Fruit fly (Drosophila melanogaster) whole organism, adult: Measurements from ENCODE around the gene Hr96.

Source experiments
- CG11617 ChIP-seq: fragments of 200-800 bp; sonication (Bioruptor generic); optimal IDR thresholded peaks from 2 replicates; lab custom pipeline; 2017; ENCODE audit warnings: mild to moderate bottlenecking, missing biosample characterization, missing genetic modification reagents, missing genetic modification characterization
- CG12768 ChIP-seq: fragments of 200-800 bp; sonication (Bioruptor generic); optimal IDR thresholded peaks from 2 replicates; lab custom pipeline; 2017; ENCODE audit warnings: missing biosample characterization, missing genetic modification characterization, mild to moderate bottlenecking, moderate library complexity, missing genetic modification reagents
- CG14711 ChIP-seq: fragments of 200-800 bp; sonication (Bioruptor generic); optimal IDR thresholded peaks from 2 replicates; lab custom pipeline; 2018; ENCODE audit warnings: missing biosample characterization, mild to moderate bottlenecking, missing genetic modification characterization, moderate library complexity
- CG1620 ChIP-seq: fragments of 200-800 bp; sonication (Bioruptor generic); optimal IDR thresholded peaks from 2 replicates; lab custom pipeline; 2016; ENCODE audit warnings: missing biosample characterization, missing genetic modification characterization
- CG33017 ChIP-seq: fragments of 200-800 bp; sonication (Bioruptor generic); optimal IDR thresholded peaks from 2 replicates; lab custom pipeline; 2018; ENCODE audit warnings: missing biosample characterization, mild to moderate bottlenecking, missing genetic modification characterization, moderate library complexity
- CG5204 ChIP-seq: fragments of 200-800 bp; sonication (Bioruptor generic); optimal IDR thresholded peaks from 2 replicates; lab custom pipeline; 2016; ENCODE audit warnings: missing biosample characterization, missing genetic modification characterization
- CG7045 ChIP-seq: fragments of 200-800 bp; sonication (Bioruptor generic); optimal IDR thresholded peaks from 2 replicates; lab custom pipeline; 2017; ENCODE audit warnings: missing biosample characterization, mild to moderate bottlenecking, missing genetic modification characterization
- CG7101 ChIP-seq: fragments of 200-800 bp; sonication (Bioruptor generic); optimal IDR thresholded peaks from 2 replicates; lab custom pipeline; 2018; ENCODE audit warnings: missing biosample characterization, mild to moderate bottlenecking, missing genetic modification characterization, moderate library complexity
- Clk ChIP-seq: fragments of 200-800 bp; sonication (Bioruptor generic); optimal IDR thresholded peaks from 2 replicates; lab custom pipeline; 2017; ENCODE audit warnings: missing biosample characterization, missing genetic modification characterization
- Crg-1 ChIP-seq: fragments of 200-800 bp; sonication (Bioruptor generic); optimal IDR thresholded peaks from 2 replicates; lab custom pipeline; 2016; ENCODE audit warnings: missing biosample characterization, missing genetic modification characterization
- Hr96 ChIP-seq: fragments of 200-800 bp; sonication (Bioruptor generic); optimal IDR thresholded peaks from 2 replicates; lab custom pipeline; 2016; ENCODE audit warnings: missing biosample characterization, missing genetic modification characterization
- Mnt ChIP-seq: fragments of 200-800 bp; sonication (Bioruptor generic); optimal IDR thresholded peaks from 2 replicates; lab custom pipeline; 2016; ENCODE audit warnings: missing biosample characterization, mild to moderate bottlenecking, missing genetic modification characterization
- bab1 ChIP-seq: fragments of 200-800 bp; sonication (Bioruptor generic); optimal IDR thresholded peaks from 3 replicates; lab custom pipeline; 2019; ENCODE audit warnings: missing biosample characterization, mild to moderate bottlenecking, missing genetic modification characterization, moderate library complexity
- cic ChIP-seq: fragments of 200-800 bp; sonication (Bioruptor generic); optimal IDR thresholded peaks from 2 replicates; lab custom pipeline; 2017; ENCODE audit warnings: missing biosample characterization, mild to moderate bottlenecking, missing genetic modification characterization, moderate library complexity
- cnc ChIP-seq, 2 experiments: fragments of >200 bp; optimal IDR thresholded peaks; 2 replicates each; lab custom pipeline; 2017
- kay ChIP-seq: fragments of 200-800 bp; sonication (Bioruptor generic); peaks from one replicate; lab custom pipeline; 2016; ENCODE audit warnings: missing biosample characterization, missing genetic modification characterization, borderline replicate concordance
- ovo ChIP-seq: fragments of 200-800 bp; sonication (Bioruptor generic); optimal IDR thresholded peaks from 2 replicates; lab custom pipeline; 2016; ENCODE audit warnings: missing biosample characterization, missing genetic modification characterization
- pad ChIP-seq: fragments of 200-800 bp; sonication (Bioruptor generic); optimal IDR thresholded peaks from 3 replicates; lab custom pipeline; 2017; ENCODE audit warnings: missing biosample characterization, missing genetic modification characterization, mild to moderate bottlenecking, moderate library complexity, missing genetic modification reagents
- tj ChIP-seq: fragments of 200-800 bp; sonication (Bioruptor generic); optimal IDR thresholded peaks from 3 replicates; lab custom pipeline; 2017; ENCODE audit warnings: missing biosample characterization, mild to moderate bottlenecking, missing genetic modification characterization, moderate library complexity
- toe ChIP-seq: fragments of 200-800 bp; sonication (Bioruptor generic); optimal IDR thresholded peaks from 2 replicates; lab custom pipeline; 2016; ENCODE audit warnings: missing biosample characterization, missing genetic modification characterization

Gene Hr96

dm6 chr3R:25064907-25065841, 40.1 kb downstream of the Hr96 start, which contains the start of the genes veli and PQBP1:
veli (minus strand) TSS chr3R:25065591.
PQBP1 (plus strand) TSS chr3R:25065791.
- TF ChIP-seq CG14711 (tag; lab: Kevin White, UChicago) (peak; percentile 18), Hr96 (GFP tag; lab: Kevin White, UChicago) (no peak)

- TF ChIP-seq CG12768 (GFP tag; lab: Kevin White, UChicago) (no peak), Crg-1 (GFP tag; lab: Kevin White, UChicago) (no peak), Mnt (GFP tag; lab: Kevin White, UChicago) (no peak), CG11617 (GFP tag; lab: Kevin White, UChicago) (no peak), CG7101 (no peak), toe (GFP tag; lab: Kevin White, UChicago) (no peak), Clk (GFP tag; lab: Kevin White, UChicago) (no peak), Hr96 (GFP tag; lab: Kevin White, UChicago) (no peak), ovo (GFP tag; lab: Kevin White, UChicago) (no peak)
These were observed 41.8 kb downstream of the Hr96 start for dm6 chr3R:25066856-25067255.

- TF ChIP-seq pad (GFP tag; lab: Kevin White, UChicago) (peak; percentile 46), kay (GFP tag; lab: Kevin White, UChicago) (no peak), CG7045 (GFP tag; lab: Kevin White, UChicago) (peak; percentile 54), bab1 (GFP tag; lab: Kevin White, UChicago) (peak; percentile 84), CG12768 (GFP tag; lab: Kevin White, UChicago) (peak; percentile 33), CG11617 (GFP tag; lab: Kevin White, UChicago) (peak; percentile 77), Clk (GFP tag; lab: Kevin White, UChicago) (peak; percentile 51), tj (GFP tag; lab: Kevin White, UChicago) (peak; percentile 56), CG33017 (tag; lab: Kevin White, UChicago) (peak; percentile 48), cnc (optimal IDR thresholded peaks at IDR 0.05; lab: Kevin White, UChicago) (no peak), toe (GFP tag; lab: Kevin White, UChicago) (peak; percentile 88), Hr96 (GFP tag; lab: Kevin White, UChicago) (no peak), CG14711 (tag; lab: Kevin White, UChicago) (peak; percentile 69), Mnt (GFP tag; lab: Kevin White, UChicago) (peak; percentile 82), cic (GFP tag; lab: Kevin White, UChicago) (no peak), Crg-1 (GFP tag; lab: Kevin White, UChicago) (peak; percentile 45), CG5204 (GFP tag; lab: Kevin White, UChicago) (no peak), CG1620 (GFP tag; lab: Kevin White, UChicago) (peak; percentile 88), ovo (GFP tag; lab: Kevin White, UChicago) (peak; percentile 45), CG7101 (peak; percentile 76)
These were observed 44.5 kb downstream of the Hr96 start, which contains the start of the genes Stt3B and CG11839 for dm6 chr3R:25069569-25069968. Stt3B (minus strand) TSS chr3R:25069637. CG11839 (plus strand) TSS chr3R:25069927.

dm6 chr3R:25070871-25071270, 45.8 kb downstream of the Hr96 start, which contains the start of gene CG11836:
CG11836 (plus strand) TSS chr3R:25071126.
- TF ChIP-seq pad (GFP tag; lab: Kevin White, UChicago) = no peak
- no peak for TF ChIP-seq CG14711 (tag; lab: Kevin White, UChicago)
- no peak for TF ChIP-seq kay (GFP tag; lab: Kevin White, UChicago)
- TF ChIP-seq Mnt (GFP tag; lab: Kevin White, UChicago) = no peak
- TF ChIP-seq CG1620 (GFP tag; lab: Kevin White, UChicago) = no peak
- TF ChIP-seq CG5204 (GFP tag; lab: Kevin White, UChicago) = no peak
- TF ChIP-seq toe (GFP tag; lab: Kevin White, UChicago) = no peak
- no peak for TF ChIP-seq Clk (GFP tag; lab: Kevin White, UChicago)
- TF ChIP-seq Hr96 (GFP tag; lab: Kevin White, UChicago) = no peak
- TF ChIP-seq bab1 (GFP tag; lab: Kevin White, UChicago) = no peak
- TF ChIP-seq Crg-1 (GFP tag; lab: Kevin White, UChicago) = no peak
- no peak for TF ChIP-seq CG11617 (GFP tag; lab: Kevin White, UChicago)
- TF ChIP-seq CG7101 = no peak
- no peak for TF ChIP-seq CG33017 (tag; lab: Kevin White, UChicago)
- TF ChIP-seq cnc (optimal IDR thresholded peaks at IDR 0.05; lab: Kevin White, UChicago) = no peak

dm6 chr3R:25074558-25074964, 49.5 kb downstream of the Hr96 start, which contains the start of the genes shams and CG11920:
shams (minus strand) TSS chr3R:25074607.
CG11920 (plus strand) TSS chr3R:25074877.
- peak; percentile 30 for TF ChIP-seq toe (GFP tag; lab: Kevin White, UChicago)
- TF ChIP-seq CG14711 (tag; lab: Kevin White, UChicago) = peak; percentile 59
- no peak for TF ChIP-seq cic (GFP tag; lab: Kevin White, UChicago)
- TF ChIP-seq CG12768 (GFP tag; lab: Kevin White, UChicago) = peak; percentile 9
- TF ChIP-seq CG5204 (GFP tag; lab: Kevin White, UChicago) = no peak
- TF ChIP-seq pad (GFP tag; lab: Kevin White, UChicago) = no peak
- no peak for TF ChIP-seq CG7045 (GFP tag; lab: Kevin White, UChicago)
- no peak for TF ChIP-seq ovo (GFP tag; lab: Kevin White, UChicago)
- no peak for TF ChIP-seq CG1620 (GFP tag; lab: Kevin White, UChicago)
- no peak for TF ChIP-seq CG33017 (tag; lab: Kevin White, UChicago)
- no peak for TF ChIP-seq cnc (optimal IDR thresholded peaks at IDR 0.05; lab: Kevin White, UChicago)
- no peak for TF ChIP-seq kay (GFP tag; lab: Kevin White, UChicago)
- no peak for TF ChIP-seq Hr96 (GFP tag; lab: Kevin White, UChicago)
- TF ChIP-seq bab1 (GFP tag; lab: Kevin White, UChicago) = no peak
- TF ChIP-seq CG7101 = peak; percentile 59
- TF ChIP-seq Crg-1 (GFP tag; lab: Kevin White, UChicago) = no peak
- peak; percentile 96 for TF ChIP-seq Mnt (GFP tag; lab: Kevin White, UChicago)
- TF ChIP-seq CG11617 (GFP tag; lab: Kevin White, UChicago) = peak; percentile 12
- TF ChIP-seq tj (GFP tag; lab: Kevin White, UChicago) = no peak
- no peak for TF ChIP-seq Clk (GFP tag; lab: Kevin White, UChicago)
